Fruit fly (Drosophila melanogaster): ENCODE results near the gene CG44838.

DNA sequence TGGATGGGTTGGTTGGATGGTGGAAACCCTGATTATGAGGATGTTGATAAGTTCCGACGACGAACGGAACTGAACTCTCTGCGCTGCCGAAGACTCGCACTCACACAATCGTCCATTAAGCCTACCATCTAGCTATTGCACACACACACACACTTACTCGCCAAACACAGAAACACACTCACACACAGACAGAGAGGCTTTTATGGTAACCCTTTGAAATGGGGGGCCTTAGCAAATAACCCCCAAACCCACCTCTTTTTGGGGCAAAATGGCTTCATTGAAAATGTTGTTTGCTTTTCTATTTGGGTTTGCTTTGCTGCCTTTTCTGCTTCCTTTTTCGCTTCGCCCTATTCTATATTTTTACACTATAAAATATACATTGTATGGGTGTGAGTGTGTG is 8.2 kb downstream of the CG44838 start:
- TF ChIP-seq psq (optimal IDR thresholded peaks at IDR 0.05) (no peak), insv (optimal IDR thresholded peaks at IDR 0.05) (no peak)
